Fruit fly (Drosophila melanogaster) whole organism, pupa: ENCODE data around the gene CG15140.

Experiments used
- CG14655 ChIP-seq: fragments of 200-800 bp; sonication (Bioruptor generic); optimal IDR thresholded peaks from 3 replicates; lab custom pipeline; 2017; ENCODE audit warnings: mild to moderate bottlenecking, missing biosample characterization, missing genetic modification reagents, missing genetic modification characterization
- gl ChIP-seq: fragments of 200-800 bp; sonication (Bioruptor generic); optimal IDR thresholded peaks from 2 replicates; lab custom pipeline; 2018; ENCODE audit warnings: missing biosample characterization, mild to moderate bottlenecking, missing genetic modification characterization

DNA sequence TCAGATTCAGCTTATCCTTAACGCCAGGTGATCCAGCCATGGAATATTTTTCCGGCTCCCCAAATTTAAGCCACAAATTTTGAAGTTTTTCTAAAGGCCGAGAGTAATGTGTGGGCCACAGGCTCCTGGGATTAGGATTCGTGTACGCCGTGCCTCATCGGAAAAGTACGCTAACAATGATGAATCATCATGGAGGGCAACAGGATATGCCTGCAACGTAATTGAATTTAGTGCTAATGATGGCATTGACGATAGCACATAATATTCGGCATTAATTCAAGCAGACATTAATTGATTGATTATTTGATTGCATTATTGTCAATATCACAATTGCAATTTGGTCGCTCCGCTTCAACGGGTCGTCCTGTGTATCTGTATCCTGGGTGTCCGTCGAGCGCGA lies 25.7 kb downstream of the CG15140 start, which contains the start of gene CG34170:
- TF ChIP-seq gl (tag; lab: Kevin White, UChicago) (no peak), CG14655 (GFP tag; lab: Kevin White, UChicago) (no peak)
